Worm (Caenorhabditis elegans) whole organism, L1 larva: Measurements from ENCODE around the gene F42E8.1.

Experiments
- C04F5.9 ChIP-seq: sonication (generic microtip); optimal IDR thresholded peaks from 2 replicates; lab custom pipeline; 2016; ENCODE audit warnings: missing genetic modification characterization, missing compliant biosample characterization
- C16A3.4 ChIP-seq: fragments of 150-350 bp; optimal IDR thresholded peaks from 2 replicates; lab custom pipeline; 2014; ENCODE audit warnings: missing biosample characterization, missing genetic modification characterization
- F16B12.6 ChIP-seq: fragments of 150-350 bp; optimal IDR thresholded peaks from 2 replicates; lab custom pipeline; 2014; ENCODE audit warnings: missing biosample characterization, missing genetic modification characterization
- alr-1 ChIP-seq: fragments of 200-800 bp; sonication (Bioruptor generic); optimal IDR thresholded peaks from 2 replicates; lab custom pipeline; 2018; ENCODE audit warnings: borderline replicate concordance, mild to moderate bottlenecking, missing genetic modification characterization, missing compliant biosample characterization
- blmp-1 ChIP-seq: fragments of 150-350 bp; optimal IDR thresholded peaks from 2 replicates; lab custom pipeline; 2014; ENCODE audit warnings: missing biosample characterization, missing genetic modification characterization
- ceh-63 ChIP-seq: fragments of 200-800 bp; sonication (Bioruptor generic); optimal IDR thresholded peaks from 2 replicates; lab custom pipeline; 2018; ENCODE audit warnings: mild to moderate bottlenecking, missing genetic modification characterization, missing compliant biosample characterization
- dpl-1 ChIP-seq, 3 experiments: fragments of 150-350 bp in 2 of 3; sonication (generic microtip) in 1 of 3; optimal IDR thresholded peaks; 2 replicates each; lab custom pipeline; 2014 to 2017; ENCODE audit warnings: missing biosample characterization in 3 of 3, missing genetic modification characterization in 3 of 3, missing genetic modification reagents in 3 of 3
- dsc-1 ChIP-seq: sonication (generic microtip); optimal IDR thresholded peaks from 2 replicates; lab custom pipeline; 2016; ENCODE audit warnings: mild to moderate bottlenecking, missing genetic modification characterization, missing compliant biosample characterization
- efl-3 ChIP-seq: fragments of 200-800 bp; sonication (Bioruptor generic); optimal IDR thresholded peaks from 2 replicates; lab custom pipeline; 2018; ENCODE audit warnings: mild to moderate bottlenecking, missing genetic modification characterization, missing compliant biosample characterization
- egl-13 ChIP-seq: sonication (generic microtip); optimal IDR thresholded peaks from 2 replicates; lab custom pipeline; 2016; ENCODE audit warnings: missing genotype, missing genetic modification reagents, missing genetic modification characterization, missing compliant biosample characterization
- egl-27 ChIP-seq, 2 experiments: fragments of 150-350 bp in 1 of 2; sonication (generic microtip); optimal IDR thresholded peaks; 3 replicates each; lab custom pipeline; 2017 to 2018; ENCODE audit warnings: missing biosample characterization in 2 of 2, missing genetic modification characterization in 2 of 2, missing genetic modification reagents in 2 of 2
- ets-5 ChIP-seq: fragments of 200-800 bp; sonication (Bioruptor generic); IDR thresholded peaks from 2 replicates; pipeline ENCODE4 v1.3.6; 2022; ENCODE audit warnings: missing genetic modification characterization, missing compliant biosample characterization
- fkh-10 ChIP-seq: sonication (generic microtip); optimal IDR thresholded peaks from 2 replicates; lab custom pipeline; 2017; ENCODE audit warnings: missing biosample characterization, missing genetic modification reagents, missing genetic modification characterization
- fkh-4 ChIP-seq: sonication (generic microtip); optimal IDR thresholded peaks from 2 replicates; lab custom pipeline; 2016; ENCODE audit warnings: missing compliant biosample characterization, missing genetic modification characterization, borderline replicate concordance
- fos-1 ChIP-seq: fragments of 150-350 bp; optimal IDR thresholded peaks from 2 replicates; lab custom pipeline; 2014; ENCODE audit warnings: missing biosample characterization, missing genetic modification characterization
- grh-1 ChIP-seq: fragments of 200-800 bp; sonication (Bioruptor generic); IDR thresholded peaks from 2 replicates; pipeline ENCODE4 v1.3.6; 2022; ENCODE audit warnings: missing genetic modification reagents, missing genetic modification characterization, missing compliant biosample characterization
- hlh-17 ChIP-seq: fragments of 200-800 bp; sonication (Bioruptor generic); optimal IDR thresholded peaks from 2 replicates; lab custom pipeline; 2018; ENCODE audit warnings: missing genetic modification characterization, mild to moderate bottlenecking, missing compliant biosample characterization, moderate library complexity, borderline replicate concordance
- irx-1 ChIP-seq: sonication (generic microtip); optimal IDR thresholded peaks from 2 replicates; lab custom pipeline; 2016; ENCODE audit warnings: missing genetic modification characterization, missing compliant biosample characterization
- jun-1 ChIP-seq: fragments of 150-350 bp; optimal IDR thresholded peaks from 2 replicates; lab custom pipeline; 2014; ENCODE audit warnings: missing biosample characterization, missing genetic modification reagents, missing genetic modification characterization
- lin-14 ChIP-seq: fragments of 200-800 bp; sonication (Bioruptor generic); optimal IDR thresholded peaks from 2 replicates; lab custom pipeline; 2018; ENCODE audit warnings: mild to moderate bottlenecking, missing genetic modification characterization, moderate library complexity, missing compliant biosample characterization
- lir-3 ChIP-seq: sonication (generic microtip); optimal IDR thresholded peaks from 2 replicates; lab custom pipeline; 2016; ENCODE audit warnings: mild to moderate bottlenecking, missing genetic modification characterization, moderate library complexity, missing compliant biosample characterization; ENCODE audit not compliant: poor library complexity
- lsy-2 ChIP-seq, 2 experiments: fragments of 150-350 bp; optimal IDR thresholded peaks; 2 replicates each; lab custom pipeline; 2014; ENCODE audit warnings: missing biosample characterization in 2 of 2, missing genetic modification characterization in 2 of 2
- mep-1 ChIP-seq: fragments of 150-350 bp; optimal IDR thresholded peaks from 2 replicates; lab custom pipeline; 2014; ENCODE audit warnings: missing biosample characterization, missing genetic modification characterization
- nhr-20 ChIP-seq: sonication (generic microtip); optimal IDR thresholded peaks from 2 replicates; lab custom pipeline; 2016; ENCODE audit warnings: mild to moderate bottlenecking, missing genetic modification characterization, missing compliant biosample characterization
- nhr-71 ChIP-seq: sonication (generic microtip); optimal IDR thresholded peaks from 2 replicates; lab custom pipeline; 2016; ENCODE audit warnings: mild to moderate bottlenecking, missing genetic modification characterization, moderate library complexity, missing compliant biosample characterization
- nhr-84 ChIP-seq: sonication (generic microtip); optimal IDR thresholded peaks from 2 replicates; lab custom pipeline; 2017; ENCODE audit warnings: missing biosample characterization, missing genetic modification characterization
- nhr-85 ChIP-seq: sonication (generic microtip); peaks from one replicate; lab custom pipeline; 2016; ENCODE audit warnings: missing genetic modification characterization, inconsistent platforms, missing compliant biosample characterization
- nhr-90 ChIP-seq: sonication (generic microtip); optimal IDR thresholded peaks from 2 replicates; lab custom pipeline; 2016; ENCODE audit warnings: mild to moderate bottlenecking, missing genetic modification characterization, missing compliant biosample characterization; ENCODE audit not compliant: poor library complexity
- pax-3 ChIP-seq: fragments of 200-800 bp; sonication (Bioruptor generic); optimal IDR thresholded peaks from 2 replicates; lab custom pipeline; 2018; ENCODE audit warnings: mild to moderate bottlenecking, missing genetic modification characterization, moderate library complexity, missing compliant biosample characterization
- rnt-1 ChIP-seq: sonication (generic microtip); optimal IDR thresholded peaks from 2 replicates; lab custom pipeline; 2016; ENCODE audit warnings: mild to moderate bottlenecking, missing genetic modification characterization, moderate library complexity, missing compliant biosample characterization
- skn-1 ChIP-seq: fragments of 150-350 bp; optimal IDR thresholded peaks from 2 replicates; lab custom pipeline; 2014; ENCODE audit warnings: missing biosample characterization, missing genetic modification characterization
- snu-23 ChIP-seq: sonication (generic microtip); optimal IDR thresholded peaks from 2 replicates; lab custom pipeline; 2016; ENCODE audit warnings: missing genetic modification characterization, missing compliant biosample characterization
- sox-4 ChIP-seq: sonication (generic microtip); optimal IDR thresholded peaks from 2 replicates; lab custom pipeline; 2016; ENCODE audit warnings: missing genetic modification characterization, missing compliant biosample characterization
- sptf-1 ChIP-seq: fragments of 150-350 bp; optimal IDR thresholded peaks from 2 replicates; lab custom pipeline; 2014; ENCODE audit warnings: missing biosample characterization, missing genetic modification characterization
- tbx-2 ChIP-seq: sonication (generic microtip); optimal IDR thresholded peaks from 2 replicates; lab custom pipeline; 2016; ENCODE audit warnings: missing genetic modification characterization, missing compliant biosample characterization
- tlp-1 ChIP-seq: fragments of 150-350 bp; optimal IDR thresholded peaks from 2 replicates; lab custom pipeline; 2014; ENCODE audit warnings: missing biosample characterization, missing genetic modification characterization
- unc-130 ChIP-seq: fragments of 150-350 bp; optimal IDR thresholded peaks from 2 replicates; lab custom pipeline; 2017; ENCODE audit warnings: missing biosample characterization, missing genetic modification characterization, inconsistent platforms
- unc-30 ChIP-seq: sonication (generic microtip); optimal IDR thresholded peaks from 2 replicates; lab custom pipeline; 2017; ENCODE audit warnings: missing biosample characterization, missing genetic modification characterization
- unc-62 ChIP-seq: fragments of 150-350 bp; optimal IDR thresholded peaks from 2 replicates; lab custom pipeline; 2014; ENCODE audit warnings: missing biosample characterization, missing genetic modification reagents, missing genetic modification characterization
- unc-86 ChIP-seq: sonication (generic microtip); optimal IDR thresholded peaks from 2 replicates; lab custom pipeline; 2016; ENCODE audit warnings: missing genetic modification characterization, missing compliant biosample characterization
- unc-98 ChIP-seq: fragments of 200-800 bp; sonication (Bioruptor generic); IDR thresholded peaks from 2 replicates; pipeline ENCODE4 v1.3.6; 2022; ENCODE audit warnings: missing genetic modification characterization, missing compliant biosample characterization
- vab-15 ChIP-seq: sonication (generic microtip); optimal IDR thresholded peaks from 2 replicates; lab custom pipeline; 2017; ENCODE audit warnings: missing genotype, mild to moderate bottlenecking, missing genetic modification characterization, missing compliant biosample characterization
- zip-4 ChIP-seq: fragments of 200-800 bp; sonication (Bioruptor generic); optimal IDR thresholded peaks from 2 replicates; lab custom pipeline; 2018; ENCODE audit warnings: mild to moderate bottlenecking, missing genetic modification characterization, moderate library complexity, missing compliant biosample characterization

The F42E8.1 gene

ce11 chrV:13090130-13090770 is 28.3 kb downstream of the F42E8.1 start, which contains the start of gene C34B4.4 (continued):
- TF ChIP-seq nhr-90 (peak; percentile 29), lir-3 (tag; lab: Kevin White, UChicago) (no peak), irx-1 (tag; lab: Kevin White, UChicago) (no peak), skn-1 (tag; lab: Kevin White, UChicago) (no peak), nhr-85 (tag; lab: Kevin White, UChicago) (peak; percentile 49), nhr-20 (tag; lab: Kevin White, UChicago) (no peak), unc-130 (no peak), dpl-1 (GFP tag; optimal IDR thresholded peaks at IDR 0.05; lab: Kevin White, UChicago) (no peak), nhr-71 (tag; lab: Kevin White, UChicago) (peak; percentile 32), unc-30 (tag; lab: Kevin White, UChicago) (no peak), efl-3 (GFP tag; lab: Kevin White, UChicago) (no peak), lsy-2 (tag; optimal IDR thresholded peaks at IDR 0.05; lab: Kevin White, UChicago) (no peak), ets-5 (GFP tag; lab: Robert Waterston, UW) (no peak), lin-14 (GFP tag; lab: Kevin White, UChicago) (peak; percentile 8), vab-15 (no peak), nhr-84 (no peak), unc-98 (GFP tag; lab: Robert Waterston, UW) (no peak), fkh-10 (GFP tag; lab: Kevin White, UChicago) (no peak), C04F5.9 (tag; lab: Kevin White, UChicago) (no peak), egl-13 (tag; lab: Kevin White, UChicago) (no peak), unc-86 (tag; lab: Kevin White, UChicago) (no peak), alr-1 (no peak), tbx-2 (tag; lab: Kevin White, UChicago) (no peak), grh-1 (GFP tag; lab: Robert Waterston, UW) (no peak), ceh-63 (GFP tag; lab: Kevin White, UChicago) (no peak), C16A3.4 (tag; lab: Kevin White, UChicago) (no peak), rnt-1 (no peak), jun-1 (tag; lab: Kevin White, UChicago) (no peak), sox-4 (no peak), unc-62 (GFP tag; lab: Kevin White, UChicago) (no peak), dsc-1 (no peak)

ce11 chrV:13092349-13092748 is 30.4 kb downstream of the F42E8.1 start, which contains the start of gene lurp-4:
Gene lurp-4, plus strand, starts transcription at chrV:13092649.
- TF ChIP-seq skn-1 (tag; lab: Kevin White, UChicago) (no peak), mep-1 (tag; lab: Kevin White, UChicago) (no peak), ceh-63 (GFP tag; lab: Kevin White, UChicago) (no peak), tlp-1 (tag; lab: Kevin White, UChicago) (no peak), zip-4 (no peak), vab-15 (no peak), fkh-4 (tag; lab: Kevin White, UChicago) (no peak), hlh-17 (GFP tag; lab: Kevin White, UChicago) (no peak), nhr-71 (tag; lab: Kevin White, UChicago) (no peak), grh-1 (GFP tag; lab: Robert Waterston, UW) (no peak), F16B12.6 (tag; lab: Kevin White, UChicago) (no peak)

- TF ChIP-seq blmp-1 (tag; lab: Kevin White, UChicago) (no peak), zip-4 (no peak), pax-3 (tag; lab: Kevin White, UChicago) (no peak), sptf-1 (no peak), dpl-1 (GFP tag; optimal IDR thresholded peaks at IDR 0.05; lab: Kevin White, UChicago) (no peak), nhr-90 (no peak), snu-23 (GFP tag; lab: Kevin White, UChicago) (no peak), egl-27 (tag; optimal IDR thresholded peaks at IDR 0.05; lab: Kevin White, UChicago) (no peak), fos-1 (tag; lab: Kevin White, UChicago) (no peak), fkh-4 (tag; lab: Kevin White, UChicago) (no peak)
These were observed 33.7 kb downstream of the F42E8.1 start, which contains the start of gene C34B4.5 for ce11 chrV:13095654-13096053. Gene C34B4.5, plus strand, starts transcription at chrV:13095954.
